Worm (Caenorhabditis elegans): ENCODE data around the gene tag-266.

DNA sequence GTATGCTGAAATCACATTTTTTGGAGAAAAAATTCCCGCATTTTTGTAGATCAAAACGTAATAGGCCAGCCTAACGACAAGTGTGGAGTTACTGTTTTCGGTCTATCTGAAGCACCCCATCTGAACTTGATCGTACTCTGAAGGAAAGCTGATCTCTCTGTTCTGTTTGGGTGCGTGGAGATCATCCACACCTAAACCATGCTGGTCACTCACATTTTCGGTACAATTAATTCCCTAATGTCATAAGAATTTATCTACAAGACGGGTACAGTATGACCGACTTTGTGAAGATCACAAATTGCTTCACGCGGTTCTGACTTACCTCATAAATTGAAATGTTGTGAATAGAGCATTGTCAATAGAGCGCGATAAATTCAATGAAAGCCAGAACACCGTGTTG is 9.9 kb upstream of the tag-266 start:
- TF ChIP-seq flt-1 (GFP tag; IDR thresholded peaks at IDR 0.05) (no peak), med-1 (GFP tag; optimal IDR thresholded peaks at IDR 0.05; ENCODE audit: insufficient read depth) (no peak)
